Worm (Caenorhabditis elegans): ENCODE measurements around the gene ccd-5.

Gene ccd-5

ce11 chrX:2577442-2577841, 5.0 kb upstream of the ccd-5 start, which contains the start of gene ttr-42 (continued):
- no peak for TF ChIP-seq D2030.7 (GFP tag; IDR thresholded peaks at IDR 0.05)

- TF ChIP-seq mxl-1 (tag; optimal IDR thresholded peaks at IDR 0.05): no peak
- TF ChIP-seq ceh-40 (GFP tag; IDR thresholded peaks at IDR 0.05): no peak
- TF ChIP-seq ets-4 (GFP tag; optimal IDR thresholded peaks at IDR 0.05): peak; percentile 66
- TF ChIP-seq die-1 (tag; optimal IDR thresholded peaks at IDR 0.05): no peak
- TF ChIP-seq nhr-120 (GFP tag; IDR thresholded peaks at IDR 0.05): no peak
- TF ChIP-seq chd-7 (tag; optimal IDR thresholded peaks at IDR 0.05): peak; percentile 22
- no peak for TF ChIP-seq efl-1 (GFP tag; optimal IDR thresholded peaks at IDR 0.05)
- TF ChIP-seq attf-5 (GFP tag; optimal IDR thresholded peaks at IDR 0.05): no peak
- no peak for TF ChIP-seq dpl-1 (GFP tag; optimal IDR thresholded peaks at IDR 0.05)
- no peak for TF ChIP-seq F39B2.1 (GFP tag; IDR thresholded peaks at IDR 0.05)
- TF ChIP-seq pha-4 (tag; optimal IDR thresholded peaks at IDR 0.05): no peak
- TF ChIP-seq lir-1 (GFP tag; conservative IDR thresholded peaks at IDR 0.05): no peak
- TF ChIP-seq C06A6.2 (GFP tag; conservative IDR thresholded peaks at IDR 0.05): no peak
- TF ChIP-seq aptf-2 (GFP tag; conservative IDR thresholded peaks at IDR 0.05): no peak
- no peak for TF ChIP-seq repo-1 (tag; optimal IDR thresholded peaks at IDR 0.05)
- no peak for TF ChIP-seq sdz-38 (tag; optimal IDR thresholded peaks at IDR 0.05)
- no peak for TF ChIP-seq snpc-1.1 (tag; optimal IDR thresholded peaks at IDR 0.05; ENCODE audit: insufficient read depth)
- no peak for TF ChIP-seq F52B5.7 (tag; optimal IDR thresholded peaks at IDR 0.05)
- no peak for TF ChIP-seq B0261.1 (tag; optimal IDR thresholded peaks at IDR 0.05)
- no peak for TF ChIP-seq Y56A3A.18 (GFP tag; IDR thresholded peaks at IDR 0.05)
- no peak for TF ChIP-seq hlh-26 (GFP tag; conservative IDR thresholded peaks at IDR 0.05)
- TF ChIP-seq madf-6 (GFP tag; IDR thresholded peaks at IDR 0.05): no peak
- TF ChIP-seq B0035.1 (tag; optimal IDR thresholded peaks at IDR 0.05): no peak
- TF ChIP-seq dox-1 (GFP tag; IDR thresholded peaks at IDR 0.05): peak; percentile 62
- TF ChIP-seq F23B12.7 (tag; optimal IDR thresholded peaks at IDR 0.05; ENCODE audit: insufficient read depth): no peak
- TF ChIP-seq T07F8.4 (tag; optimal IDR thresholded peaks at IDR 0.05): no peak
- no peak for TF ChIP-seq snpc-3.4 (tag; optimal IDR thresholded peaks at IDR 0.05)
- TF ChIP-seq hlh-12 (tag; optimal IDR thresholded peaks at IDR 0.05): no peak
- no peak for TF ChIP-seq hsf-1 (GFP tag; IDR thresholded peaks at IDR 0.05)
- TF ChIP-seq lag-1 (GFP tag; IDR thresholded peaks at IDR 0.05): no peak
- TF ChIP-seq madf-8 (GFP tag; conservative IDR thresholded peaks at IDR 0.05): no peak
- TF ChIP-seq let-607 (tag; optimal IDR thresholded peaks at IDR 0.05): peak; percentile 73 to 82
- TF ChIP-seq ceh-100 (GFP tag; IDR thresholded peaks at IDR 0.05): no peak
- no peak for TF ChIP-seq gei-17 (GFP tag; optimal IDR thresholded peaks at IDR 0.05)
- no peak for TF ChIP-seq ceh-27 (GFP tag; optimal IDR thresholded peaks at IDR 0.05)
- no peak for TF ChIP-seq lin-35 (GFP tag; optimal IDR thresholded peaks at IDR 0.05)
- TF ChIP-seq ztf-3 (GFP tag; optimal IDR thresholded peaks at IDR 0.05): no peak
- TF ChIP-seq nhr-27 (tag; optimal IDR thresholded peaks at IDR 0.05): no peak
- no peak for TF ChIP-seq F57A8.1 (GFP tag; optimal IDR thresholded peaks at IDR 0.05)
- TF ChIP-seq him-1 (tag; optimal IDR thresholded peaks at IDR 0.05): no peak
- no peak for TF ChIP-seq ccch-3 (GFP tag; optimal IDR thresholded peaks at IDR 0.05)
- TF ChIP-seq mel-28 (tag; optimal IDR thresholded peaks at IDR 0.05; ENCODE audit: borderline replicate concordance): no peak
- TF ChIP-seq lin-40 (tag; optimal IDR thresholded peaks at IDR 0.05): peak; percentile 53
- no peak for TF ChIP-seq D2030.7 (GFP tag; IDR thresholded peaks at IDR 0.05)
- no peak for TF ChIP-seq nfya-2 (GFP tag; IDR thresholded peaks at IDR 0.05)
- no peak for TF ChIP-seq egrh-3 (GFP tag; IDR thresholded peaks at IDR 0.05)
- no peak for TF ChIP-seq sptf-2 (GFP tag; optimal IDR thresholded peaks at IDR 0.05)
Observed at ce11 chrX:2569040-2569439, 3.4 kb downstream of the ccd-5 start.
